Fruit fly (Drosophila melanogaster) whole organism, pupa: ENCODE data around the gene CG8372.

Experiments used
- CG10348 ChIP-seq: fragments of 200-800 bp; sonication (Bioruptor generic); IDR thresholded peaks from 2 replicates; pipeline ENCODE4 v1.3.6; 2022; ENCODE audit warnings: missing biosample characterization, missing genetic modification characterization
- CG12605 ChIP-seq: fragments of 200-800 bp; sonication (Bioruptor generic); IDR thresholded peaks from 2 replicates; pipeline ENCODE4 v1.3.6; 2022; ENCODE audit warnings: missing biosample characterization, missing genetic modification characterization
- CG13204 ChIP-seq: fragments of 200-800 bp; sonication (Bioruptor generic); optimal IDR thresholded peaks from 2 replicates; lab custom pipeline; 2018; ENCODE audit warnings: missing biosample characterization, mild to moderate bottlenecking, missing genetic modification characterization, moderate library complexity
- CG14655 ChIP-seq: fragments of 200-800 bp; sonication (Bioruptor generic); optimal IDR thresholded peaks from 3 replicates; lab custom pipeline; 2017; ENCODE audit warnings: mild to moderate bottlenecking, missing biosample characterization, missing genetic modification reagents, missing genetic modification characterization
- CG15710 ChIP-seq: fragments of 200-800 bp; sonication (Bioruptor generic); optimal IDR thresholded peaks from 2 replicates; lab custom pipeline; 2018; ENCODE audit warnings: missing biosample characterization, mild to moderate bottlenecking, missing genetic modification characterization, moderate library complexity
- CG17806 ChIP-seq: fragments of 200-800 bp; sonication (Bioruptor generic); optimal IDR thresholded peaks from 2 replicates; lab custom pipeline; 2018; ENCODE audit warnings: missing biosample characterization, mild to moderate bottlenecking, missing genetic modification characterization, moderate library complexity
- CG32121 ChIP-seq: fragments of 200-800 bp; sonication (Bioruptor generic); IDR thresholded peaks from 2 replicates; pipeline ENCODE4 v1.3.6; 2022; ENCODE audit warnings: missing biosample characterization, missing genetic modification characterization
- CG34367 ChIP-seq: fragments of 200-800 bp; sonication (Bioruptor generic); optimal IDR thresholded peaks from 2 replicates; lab custom pipeline; 2018; ENCODE audit warnings: missing biosample characterization, mild to moderate bottlenecking, missing genetic modification characterization
- CG4496 ChIP-seq: fragments of 200-800 bp; sonication (Bioruptor generic); IDR thresholded peaks from 3 replicates; pipeline ENCODE4 v1.3.6; 2022; ENCODE audit warnings: missing biosample characterization, missing genetic modification characterization
- CG8159 ChIP-seq: fragments of 200-800 bp; sonication (Bioruptor generic); optimal IDR thresholded peaks from 3 replicates; lab custom pipeline; 2018; ENCODE audit warnings: missing biosample characterization, mild to moderate bottlenecking, missing genetic modification characterization, moderate library complexity
- CG8301 ChIP-seq: fragments of 200-800 bp; sonication (Bioruptor generic); optimal IDR thresholded peaks from 2 replicates; lab custom pipeline; 2018; ENCODE audit warnings: missing biosample characterization, mild to moderate bottlenecking, missing genetic modification characterization
- CG9948 ChIP-seq: fragments of 200-800 bp; sonication (Bioruptor generic); optimal IDR thresholded peaks from 2 replicates; lab custom pipeline; 2018; ENCODE audit warnings: missing biosample characterization, mild to moderate bottlenecking, missing genetic modification characterization, moderate library complexity
- D1 ChIP-seq: fragments of 200-800 bp; sonication (Bioruptor generic); optimal IDR thresholded peaks from 2 replicates; lab custom pipeline; 2018; ENCODE audit warnings: missing biosample characterization, mild to moderate bottlenecking, missing genetic modification characterization, moderate library complexity
- EcR ChIP-seq: fragments of 200-800 bp; sonication (Bioruptor generic); optimal IDR thresholded peaks from 3 replicates; lab custom pipeline; 2019; ENCODE audit warnings: missing biosample characterization, missing genetic modification characterization, mild to moderate bottlenecking, moderate library complexity, missing genetic modification reagents
- Ets98B ChIP-seq: fragments of 200-800 bp; sonication (Bioruptor generic); IDR thresholded peaks from 2 replicates; pipeline ENCODE4 v1.3.6; 2022; ENCODE audit warnings: missing biosample characterization, missing genetic modification characterization
- Pif1A ChIP-seq: fragments of 200-800 bp; sonication (Bioruptor generic); optimal IDR thresholded peaks from 3 replicates; lab custom pipeline; 2016; ENCODE audit warnings: missing biosample characterization, missing genetic modification characterization
- Pif1B ChIP-seq: fragments of 200-800 bp; sonication (Bioruptor generic); optimal IDR thresholded peaks from 3 replicates; lab custom pipeline; 2016; ENCODE audit warnings: missing biosample characterization, missing genetic modification characterization
- Snoo ChIP-seq: fragments of 200-800 bp; sonication (Bioruptor generic); optimal IDR thresholded peaks from 3 replicates; lab custom pipeline; 2017; ENCODE audit warnings: missing biosample characterization, mild to moderate bottlenecking, missing genetic modification characterization, inconsistent platforms
- fd96Ca ChIP-seq: fragments of 200-800 bp; sonication (Bioruptor generic); IDR thresholded peaks from 3 replicates; pipeline ENCODE4 v1.3.6; 2022; ENCODE audit warnings: missing biosample characterization, missing genetic modification characterization
- gl ChIP-seq: fragments of 200-800 bp; sonication (Bioruptor generic); optimal IDR thresholded peaks from 2 replicates; lab custom pipeline; 2018; ENCODE audit warnings: missing biosample characterization, mild to moderate bottlenecking, missing genetic modification characterization
- rn ChIP-seq: fragments of 200-800 bp; sonication (Bioruptor generic); IDR thresholded peaks from 2 replicates; pipeline ENCODE4 v1.3.6; 2022; ENCODE audit warnings: missing biosample characterization, missing genetic modification characterization

Gene CG8372

DNA sequence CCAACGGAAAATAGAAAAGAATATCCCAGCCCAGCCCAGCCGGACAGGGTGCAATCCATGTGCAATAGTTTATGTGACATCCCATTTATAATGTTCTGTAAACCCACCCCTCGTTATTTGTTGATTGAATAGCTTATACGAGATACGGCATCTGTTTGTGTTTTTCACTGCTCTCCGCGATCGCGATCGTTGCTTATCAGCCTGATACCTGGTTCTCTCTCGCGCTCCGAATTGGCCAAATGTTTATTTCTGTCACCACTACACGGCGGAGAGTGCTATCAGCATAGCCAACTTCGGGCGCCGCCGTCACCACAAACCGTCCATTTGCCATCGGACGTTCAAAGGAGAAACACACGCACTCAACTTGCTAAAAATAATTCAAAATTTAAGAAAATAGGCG, 1.3 kb upstream of the CG8372 start, which contains the start of gene CG8353:
Gene CG8353, plus strand, starts transcription at position 59 of the 400 bp plus-strand sequence.
- TF ChIP-seq CG12605 (no peak), CG32121 (GFP tag; lab: Robert Waterston, UW) (peak; percentile 43; the same call in 1 of the 2 replicates), CG4496 (0 out of 3 replicates have a peak, but pooled peaks have one; percentile 32), CG8159 (tag; lab: Kevin White, UChicago) (no peak)

DNA sequence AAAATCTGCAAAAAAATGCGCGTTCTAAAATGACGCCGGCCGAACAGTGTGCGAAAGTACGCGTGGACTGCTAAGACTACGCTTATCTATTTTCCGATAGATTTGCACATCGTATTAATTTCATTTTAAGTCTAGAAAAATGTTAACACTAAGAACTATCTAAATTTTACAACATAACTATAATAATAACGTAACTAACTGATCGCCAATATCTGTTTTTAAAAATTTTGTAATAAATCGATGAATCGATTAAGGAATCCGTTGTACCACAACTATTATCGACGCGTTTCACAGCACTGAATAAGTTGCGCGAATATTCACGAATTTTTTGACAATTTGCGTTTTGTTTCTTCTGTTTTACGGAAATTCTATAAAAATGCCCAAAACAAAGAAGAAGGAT, 1.6 kb downstream of the CG8372 start, which contains the start of gene Ssb-c31a:
Gene Ssb-c31a, plus strand, starts transcription at position 278 of the 400 bp plus-strand sequence.
- peak; percentile 14 for TF ChIP-seq EcR (GFP tag; lab: Kevin White, UChicago)
- no peak; the same call in 1 of the 2 replicates for TF ChIP-seq CG32121 (GFP tag; lab: Robert Waterston, UW)
- TF ChIP-seq CG12605, result no peak
- TF ChIP-seq CG8159 (tag; lab: Kevin White, UChicago), result peak; percentile 43
- no peak for TF ChIP-seq CG8301 (tag; lab: Kevin White, UChicago)
- no peak for TF ChIP-seq D1 (tag; lab: Kevin White, UChicago)
- TF ChIP-seq CG9948 (tag; lab: Kevin White, UChicago), result no peak
- TF ChIP-seq Pif1A (GFP tag; lab: Kevin White, UChicago), result peak; percentile 48
- TF ChIP-seq CG17806 (tag; lab: Kevin White, UChicago), result peak; percentile 9
- peak; percentile 14 for TF ChIP-seq CG14655 (GFP tag; lab: Kevin White, UChicago)
- no peak for TF ChIP-seq gl (tag; lab: Kevin White, UChicago)
- peak; percentile 30 for TF ChIP-seq Pif1B
- peak; percentile 28 for TF ChIP-seq CG15710 (tag; lab: Kevin White, UChicago)
- TF ChIP-seq CG10348 (GFP tag; lab: Robert Waterston, UW), result no peak
- TF ChIP-seq fd96Ca (GFP tag; lab: Robert Waterston, UW), result no peak
- TF ChIP-seq Ets98B (GFP tag; lab: Robert Waterston, UW), result no peak
- no peak for TF ChIP-seq CG34367 (tag; lab: Kevin White, UChicago)
- TF ChIP-seq Snoo (tag; lab: Kevin White, UChicago), result no peak
- no peak for TF ChIP-seq rn (GFP tag; lab: Robert Waterston, UW)
- TF ChIP-seq CG4496, result 0 out of 3 replicates have a peak, but pooled peaks have one; percentile 3
- no peak for TF ChIP-seq CG13204 (GFP tag; lab: Kevin White, UChicago)

DNA sequence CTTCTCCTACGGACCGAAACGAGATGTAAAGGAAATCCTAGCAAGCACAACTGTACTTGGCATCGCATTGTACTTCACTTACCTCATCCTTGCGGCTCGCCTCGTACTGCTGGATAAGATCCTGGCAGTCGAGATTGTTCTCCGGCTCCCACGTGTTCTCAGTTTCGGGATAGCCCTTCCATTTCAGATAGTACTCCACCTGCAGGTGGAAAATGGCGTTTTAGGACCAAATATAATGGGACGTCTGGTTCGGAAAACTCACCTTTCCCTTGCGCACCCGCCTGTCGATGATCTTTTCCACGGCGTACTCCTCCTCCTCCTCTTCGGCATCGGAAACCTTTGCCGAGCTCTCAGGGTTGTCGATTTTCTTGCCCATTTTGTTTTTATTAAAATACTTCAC, 2.2 kb downstream of the CG8372 start:
- no peak for TF ChIP-seq CG9948 (tag; lab: Kevin White, UChicago)
- TF ChIP-seq CG12605, result no peak
- TF ChIP-seq CG10348 (GFP tag; lab: Robert Waterston, UW), result no peak
- TF ChIP-seq fd96Ca (GFP tag; lab: Robert Waterston, UW), result no peak
- no peak for TF ChIP-seq CG17806 (tag; lab: Kevin White, UChicago)
- TF ChIP-seq gl (tag; lab: Kevin White, UChicago), result no peak
- TF ChIP-seq CG13204 (GFP tag; lab: Kevin White, UChicago), result no peak
- TF ChIP-seq D1 (tag; lab: Kevin White, UChicago), result no peak
- no peak for TF ChIP-seq CG15710 (tag; lab: Kevin White, UChicago)
- TF ChIP-seq EcR (GFP tag; lab: Kevin White, UChicago), result no peak
- no peak for TF ChIP-seq CG34367 (tag; lab: Kevin White, UChicago)

DNA sequence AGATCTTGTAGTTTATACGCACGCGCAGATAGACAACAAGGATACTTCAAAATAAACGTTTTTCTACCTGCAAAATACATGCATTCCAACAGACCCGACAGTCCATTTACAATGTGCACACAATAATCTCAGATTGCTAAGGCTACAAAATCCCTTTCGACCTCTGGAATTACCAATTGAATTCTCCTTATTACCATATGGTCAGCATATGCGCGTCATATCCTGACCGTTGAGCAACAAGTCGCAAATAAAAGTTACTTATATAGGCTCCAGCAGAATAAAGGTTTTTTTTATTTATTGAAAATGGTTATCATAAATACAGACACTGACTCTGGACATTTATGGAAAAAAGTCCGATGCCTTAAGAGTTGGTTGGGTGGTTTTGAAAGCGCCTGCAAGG, 3.3 kb downstream of the CG8372 start:
- TF ChIP-seq Pif1A (GFP tag; lab: Kevin White, UChicago) (no peak), CG14655 (GFP tag; lab: Kevin White, UChicago) (no peak), CG8301 (tag; lab: Kevin White, UChicago) (no peak), CG12605 (no peak)

DNA sequence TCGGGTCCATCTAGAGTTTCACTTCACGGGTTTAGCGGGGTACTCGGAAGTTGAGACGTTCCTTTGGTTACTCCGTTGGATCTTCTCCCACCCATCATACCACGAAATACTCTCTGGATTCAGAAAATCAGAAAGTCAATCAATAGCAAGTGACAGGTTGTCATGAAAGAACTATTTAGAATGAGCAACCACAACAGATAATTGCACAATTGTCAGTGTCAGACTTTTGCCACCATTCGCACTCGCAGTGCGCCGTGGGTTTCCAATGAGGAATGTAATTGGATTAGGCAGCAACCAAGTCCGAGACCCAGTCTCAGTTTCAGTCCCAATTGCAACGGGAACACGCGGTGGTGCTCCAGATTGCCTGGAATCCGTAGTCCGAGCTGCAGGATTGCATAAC, 6.8 kb downstream of the CG8372 start, which contains the start of gene CG8419:
Gene CG8419, plus strand, starts transcription at position 301 of the 400 bp plus-strand sequence.
- TF ChIP-seq CG32121 (GFP tag; lab: Robert Waterston, UW) (no peak), Pif1A (GFP tag; lab: Kevin White, UChicago) (no peak), CG4496 (0 out of 3 replicates have a peak, but pooled peaks have one; percentile 24), CG12605 (no peak), CG10348 (GFP tag; lab: Robert Waterston, UW) (no peak)

DNA sequence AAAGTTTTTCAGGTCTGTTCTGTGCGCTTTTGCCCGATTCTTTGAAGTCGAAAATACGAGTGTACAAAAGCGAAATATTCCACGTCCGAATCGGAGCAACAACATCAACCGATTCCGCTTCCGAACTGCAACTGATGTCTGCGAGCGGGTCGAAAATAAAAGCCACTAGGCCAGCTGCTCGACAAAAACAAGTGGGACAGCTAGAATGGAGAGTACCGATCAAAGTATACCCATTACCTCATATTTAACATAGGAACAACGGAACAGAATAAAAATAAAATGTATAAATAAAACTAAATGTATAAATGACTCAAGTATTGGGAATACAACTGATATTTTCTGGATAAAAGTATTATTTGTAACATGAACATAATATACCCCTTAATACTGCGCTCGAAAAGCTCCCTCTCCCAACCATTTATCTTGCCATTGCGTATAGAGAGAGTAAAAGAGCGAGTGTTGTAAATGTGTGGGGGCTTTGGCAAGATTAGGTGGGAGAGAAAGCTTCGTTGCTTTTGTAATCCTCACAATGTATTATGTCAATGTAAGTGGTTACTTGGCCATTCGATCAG, 7.6 kb downstream of the CG8372 start, which contains the start of gene SLC5A11:
Gene SLC5A11, minus strand, starts transcription at position 137 of the 572 bp plus-strand sequence.
- peak; percentile 78 for TF ChIP-seq Pif1A (GFP tag; lab: Kevin White, UChicago)
- TF ChIP-seq Ets98B (GFP tag; lab: Robert Waterston, UW), result peak; percentile 97
- peak; percentile 94 for TF ChIP-seq CG17806 (tag; lab: Kevin White, UChicago)
- peak; percentile 96 for TF ChIP-seq CG12605
- peak; percentile 52 for TF ChIP-seq EcR (GFP tag; lab: Kevin White, UChicago)
- TF ChIP-seq CG10348 (GFP tag; lab: Robert Waterston, UW), result peak; percentile 92
- TF ChIP-seq CG34367 (tag; lab: Kevin White, UChicago), result peak; percentile 83
- TF ChIP-seq D1 (tag; lab: Kevin White, UChicago), result peak; percentile 95
- peak; percentile 100 for TF ChIP-seq Pif1B
- peak; percentile 94 for TF ChIP-seq CG8301 (tag; lab: Kevin White, UChicago)
- TF ChIP-seq CG15710 (tag; lab: Kevin White, UChicago), result peak; percentile 94
- TF ChIP-seq CG9948 (tag; lab: Kevin White, UChicago), result peak; percentile 90
- peak; percentile 89 for TF ChIP-seq rn (GFP tag; lab: Robert Waterston, UW)
- TF ChIP-seq CG13204 (GFP tag; lab: Kevin White, UChicago), result peak; percentile 70
- peak; percentile 96 for TF ChIP-seq CG8159 (tag; lab: Kevin White, UChicago)
- peak; percentile 99 for TF ChIP-seq Snoo (tag; lab: Kevin White, UChicago)
- peak; percentile 81 for TF ChIP-seq gl (tag; lab: Kevin White, UChicago)
- peak; percentile 98 for TF ChIP-seq CG32121 (GFP tag; lab: Robert Waterston, UW)
- peak; percentile 94 for TF ChIP-seq CG14655 (GFP tag; lab: Kevin White, UChicago)
- peak; percentile 97 for TF ChIP-seq CG4496
- TF ChIP-seq fd96Ca (GFP tag; lab: Robert Waterston, UW), result peak; percentile 87
